Fruit fly (Drosophila melanogaster): Measurements from ENCODE around the gene CG10097.

Gene CG10097

dm6 chr3R:12408160-12408559 lies 12.4 kb upstream of the CG10097 start, which contains the start of gene CG5196 (continued):
- TF ChIP-seq her (GFP tag; optimal IDR thresholded peaks at IDR 0.05) (peak; percentile 13), BEAF-32 (GFP tag; optimal IDR thresholded peaks at IDR 0.05) (peak; percentile 73), Dll (GFP tag; IDR thresholded peaks at IDR 0.05; ENCODE audit: partially characterized antibody) (peak; percentile 64), CG8924 (tag; optimal IDR thresholded peaks at IDR 0.05) (peak; percentile 17), peb (GFP tag; IDR thresholded peaks at IDR 0.05) (no peak), CG14860 (GFP tag; IDR thresholded peaks at IDR 0.05; ENCODE audit: partially characterized antibody) (peak; percentile 27; the same call in 2 of the 3 replicates), CG7987 (GFP tag; optimal IDR thresholded peaks at IDR 0.05) (peak; percentile 25), mam (GFP tag; optimal IDR thresholded peaks at IDR 0.05) (no peak), slp2 (GFP tag; optimal IDR thresholded peaks at IDR 0.05) (no peak), Dad (GFP tag; optimal IDR thresholded peaks at IDR 0.05) (no peak), CG8089 (GFP tag; optimal IDR thresholded peaks at IDR 0.05) (no peak), Bgb (GFP tag; IDR thresholded peaks at IDR 0.05; ENCODE audit: partially characterized antibody) (peak; percentile 84), CG7839 (tag; optimal IDR thresholded peaks at IDR 0.05) (no peak), YL-1 (GFP tag; optimal IDR thresholded peaks at IDR 0.05) (peak; percentile 50), CG17328 (GFP tag; IDR thresholded peaks at IDR 0.05) (no peak), gsb (GFP tag; IDR thresholded peaks at IDR 0.05) (no peak), MESR4 (GFP tag; optimal IDR thresholded peaks at IDR 0.05) (peak; percentile 85), Fer1 (GFP tag; optimal IDR thresholded peaks at IDR 0.05) (peak; percentile 38), CkIIα-i1 (GFP tag; IDR thresholded peaks at IDR 0.05) (no peak), CG12659 (GFP tag; optimal IDR thresholded peaks at IDR 0.05) (peak; percentile 78), Scr (GFP tag; IDR thresholded peaks at IDR 0.05; ENCODE audit: partially characterized antibody) (peak; percentile 65), nom (GFP tag; optimal IDR thresholded peaks at IDR 0.05) (peak; percentile 45), CG4820 (GFP tag; optimal IDR thresholded peaks at IDR 0.05) (peak; percentile 17), Max (GFP tag; optimal IDR thresholded peaks at IDR 0.05) (peak; percentile 4), btn (GFP tag; optimal IDR thresholded peaks at IDR 0.05) (no peak), PHDP (tag; optimal IDR thresholded peaks at IDR 0.05) (peak; percentile 40), fru (optimal IDR thresholded peaks at IDR 0.05) (no peak), zen (tag; optimal IDR thresholded peaks at IDR 0.05) (peak; percentile 89), CG34422 (GFP tag; IDR thresholded peaks at IDR 0.05) (peak; percentile 84; the same call in 2 of the 3 replicates), org-1 (GFP tag; optimal IDR thresholded peaks at IDR 0.05) (no peak), CG13424 (tag; optimal IDR thresholded peaks at IDR 0.05) (peak; percentile 16), nmo (GFP tag; optimal IDR thresholded peaks at IDR 0.05) (peak; percentile 31), jumu (GFP tag; optimal IDR thresholded peaks at IDR 0.05) (peak; percentile 5), hbn (GFP tag; IDR thresholded peaks at IDR 0.05; ENCODE audit: partially characterized antibody) (peak; percentile 17; the same call in 1 of the 2 replicates), D19A (tag; optimal IDR thresholded peaks at IDR 0.05) (peak; percentile 1), Dek (tag; optimal IDR thresholded peaks at IDR 0.05) (peak; percentile 43), CG12236 (GFP tag; optimal IDR thresholded peaks at IDR 0.05) (no peak), Sry-δ (GFP tag; optimal IDR thresholded peaks at IDR 0.05) (peak; percentile 56), rib (GFP tag; IDR thresholded peaks at IDR 0.05) (no peak), CG12104 (GFP tag; optimal IDR thresholded peaks at IDR 0.05) (no peak), Rfx (GFP tag; IDR thresholded peaks at IDR 0.05) (peak; percentile 26; the same call in 1 of the 2 replicates), lov (optimal IDR thresholded peaks at IDR 0.05) (no peak), lov (GFP tag; IDR thresholded peaks at IDR 0.05) (0 out of 3 replicates have a peak, but pooled peaks have one; percentile 16), Xbp1 (GFP tag; optimal IDR thresholded peaks at IDR 0.05) (peak; percentile 12), Dp (GFP tag; optimal IDR thresholded peaks at IDR 0.05) (peak; percentile 80), pzg (GFP tag; optimal IDR thresholded peaks at IDR 0.05) (peak; percentile 86), CG13287 (GFP tag; IDR thresholded peaks at IDR 0.05; ENCODE audit: partially characterized antibody) (peak; percentile 84), crp (GFP tag; optimal IDR thresholded peaks at IDR 0.05) (no peak)
